Fruit fly (Drosophila melanogaster): ENCODE measurements around the gene spen.

spen gene

DNA sequence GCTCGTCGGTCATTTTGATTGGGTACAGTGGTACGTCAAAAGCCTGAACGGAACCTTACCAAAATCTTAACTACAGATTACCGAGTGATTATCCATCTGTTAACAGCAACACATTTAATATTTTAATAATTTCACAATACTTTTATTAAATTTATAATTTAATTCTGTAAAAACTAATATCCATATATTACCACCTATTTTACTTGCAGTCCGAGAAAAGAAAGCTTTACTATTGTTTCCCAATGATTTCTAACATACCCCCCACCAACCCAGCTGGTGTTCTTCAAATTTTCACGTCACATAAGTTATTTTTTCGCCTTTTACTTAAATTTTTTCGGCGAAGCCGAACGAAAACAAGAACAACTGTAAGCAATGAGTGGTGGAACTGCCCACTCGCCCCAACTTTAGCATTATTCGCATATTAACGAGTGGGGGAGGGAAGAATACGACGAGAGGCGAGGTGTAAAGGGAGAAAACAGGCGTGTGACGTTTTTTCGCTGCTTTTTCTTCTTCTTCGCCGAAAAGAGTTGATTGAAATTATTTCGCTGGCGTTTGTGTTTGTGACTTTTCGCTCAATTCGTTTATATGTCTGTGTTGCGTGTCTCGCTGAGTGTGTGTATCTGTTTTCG is 89.1 kb downstream of the spen start (continued):
- TF ChIP-seq sob (GFP tag; IDR thresholded peaks at IDR 0.05) (0 out of 2 replicates have a peak, but pooled peaks have one; percentile 20), CG18619 (GFP tag; optimal IDR thresholded peaks at IDR 0.05) (peak; percentile 73), B-H1 (GFP tag; IDR thresholded peaks at IDR 0.05) (no peak), sens (GFP tag) (no peak), CG12659 (GFP tag; optimal IDR thresholded peaks at IDR 0.05) (peak; percentile 55), MESR4 (GFP tag; optimal IDR thresholded peaks at IDR 0.05) (no peak), ato (GFP tag; IDR thresholded peaks at IDR 0.05; ENCODE audit: partially characterized antibody) (no peak), CG7372 (GFP tag; IDR thresholded peaks at IDR 0.05) (no peak), Bteb2 (GFP tag; optimal IDR thresholded peaks at IDR 0.05) (no peak), Abd-B (GFP tag; optimal IDR thresholded peaks at IDR 0.05) (peak; percentile 15), dpn (GFP tag; optimal IDR thresholded peaks at IDR 0.05) (peak in 1 of 2 experiments; percentile 40), CG11456 (GFP tag; IDR thresholded peaks at IDR 0.05) (no peak), ci (GFP tag; IDR thresholded peaks at IDR 0.05) (no peak), abd-A (tag; optimal IDR thresholded peaks at IDR 0.05) (peak; percentile 74), CG11085 (GFP tag; IDR thresholded peaks at IDR 0.05) (no peak), CG10543 (GFP tag; optimal IDR thresholded peaks at IDR 0.05) (peak; percentile 78), CG13894 (tag; optimal IDR thresholded peaks at IDR 0.05) (peak; percentile 7), wor (GFP tag; IDR thresholded peaks at IDR 0.05) (no peak), fu2 (GFP tag; optimal IDR thresholded peaks at IDR 0.05) (no peak), CHES-1-like (GFP tag; optimal IDR thresholded peaks at IDR 0.05) (no peak), trh (GFP tag; optimal IDR thresholded peaks at IDR 0.05) (no peak), D19A (tag; optimal IDR thresholded peaks at IDR 0.05) (peak; percentile 51), disco-r (GFP tag; optimal IDR thresholded peaks at IDR 0.05) (peak; percentile 13), caup (GFP tag; optimal IDR thresholded peaks at IDR 0.05; ENCODE audit: severe bottlenecking) (peak; percentile 33), CG6791 (GFP tag; IDR thresholded peaks at IDR 0.05; ENCODE audit: partially characterized antibody) (no peak), NFAT (GFP tag; IDR thresholded peaks at IDR 0.05) (no peak; the same call in 1 of the 2 replicates), CG30403 (GFP tag; optimal IDR thresholded peaks at IDR 0.05) (peak; percentile 56), CG18764 (GFP tag; optimal IDR thresholded peaks at IDR 0.05) (no peak), CG13287 (GFP tag; IDR thresholded peaks at IDR 0.05; ENCODE audit: partially characterized antibody) (0 out of 2 replicates have a peak, but pooled peaks have one; percentile 7), Dad (GFP tag; optimal IDR thresholded peaks at IDR 0.05) (no peak), GATAe (GFP tag; conservative IDR thresholded peaks at IDR 0.05) (no peak), CG5245 (GFP tag; optimal IDR thresholded peaks at IDR 0.05) (no peak), CG6683 (GFP tag; optimal IDR thresholded peaks at IDR 0.05) (peak; percentile 53), crc (GFP tag; optimal IDR thresholded peaks at IDR 0.05) (no peak), tap (tag; optimal IDR thresholded peaks at IDR 0.05) (peak; percentile 49), CG32767 (GFP tag; IDR thresholded peaks at IDR 0.05) (no peak), kah (GFP tag; optimal IDR thresholded peaks at IDR 0.05) (no peak), CG11723 (GFP tag; optimal IDR thresholded peaks at IDR 0.05) (peak; percentile 29), Opbp (GFP tag; IDR thresholded peaks at IDR 0.05; ENCODE audit: partially characterized antibody) (no peak; the same call in 2 of the 3 replicates), eve (GFP tag; optimal IDR thresholded peaks at IDR 0.05) (no peak), maf-S (GFP tag; optimal IDR thresholded peaks at IDR 0.05) (no peak), CG4617 (GFP tag; optimal IDR thresholded peaks at IDR 0.05; ENCODE audit: borderline replicate concordance) (no peak), NC2β (GFP tag; optimal IDR thresholded peaks at IDR 0.05) (no peak), nmo (GFP tag; optimal IDR thresholded peaks at IDR 0.05) (peak; percentile 40), HLHmδ (GFP tag; optimal IDR thresholded peaks at IDR 0.05) (no peak), Ada2b (GFP tag; IDR thresholded peaks at IDR 0.05) (peak; percentile 33; the same call in 1 of the 2 replicates), run (tag; optimal IDR thresholded peaks at IDR 0.05) (no peak), HLH4C (GFP tag; IDR thresholded peaks at IDR 0.05; ENCODE audit: partially characterized antibody) (no peak), CG34224 (GFP tag; IDR thresholded peaks at IDR 0.05; ENCODE audit: partially characterized antibody) (no peak), CG17328 (GFP tag; IDR thresholded peaks at IDR 0.05) (no peak)
